Worm (Caenorhabditis elegans) whole organism, L3 larva: ENCODE measurements around the gene ten-1.

Experiments used
- ceh-16 ChIP-seq: sonication (generic microtip); optimal IDR thresholded peaks from 2 replicates; lab custom pipeline; 2017; ENCODE audit warnings: missing biosample characterization, missing genetic modification characterization
- ceh-28 ChIP-seq: fragments of 150-350 bp; optimal IDR thresholded peaks from 2 replicates; lab custom pipeline; 2014; ENCODE audit warnings: missing biosample characterization, missing genetic modification reagents, missing genetic modification characterization
- elt-1 ChIP-seq: fragments of 150-350 bp; optimal IDR thresholded peaks from 2 replicates; lab custom pipeline; 2014; ENCODE audit warnings: missing biosample characterization, missing genetic modification characterization
- fkh-10 ChIP-seq: sonication (generic microtip); optimal IDR thresholded peaks from 2 replicates; lab custom pipeline; 2017; ENCODE audit warnings: missing biosample characterization, missing genetic modification reagents, missing genetic modification characterization
- fos-1 ChIP-seq: fragments of 150-350 bp; optimal IDR thresholded peaks from 2 replicates; lab custom pipeline; 2014; ENCODE audit warnings: missing biosample characterization, missing genetic modification characterization
- mdl-1 ChIP-seq: fragments of 150-350 bp; optimal IDR thresholded peaks from 2 replicates; lab custom pipeline; 2014; ENCODE audit warnings: missing biosample characterization, missing genetic modification characterization
- nhr-12 ChIP-seq: fragments of 150-350 bp; optimal IDR thresholded peaks from 2 replicates; lab custom pipeline; 2014; ENCODE audit warnings: missing biosample characterization, missing genetic modification characterization
- nhr-25 ChIP-seq: sonication (generic microtip); optimal IDR thresholded peaks from 2 replicates; lab custom pipeline; 2017; ENCODE audit warnings: missing biosample characterization, missing genetic modification characterization
- nhr-77 ChIP-seq: fragments of 150-350 bp; optimal IDR thresholded peaks from 2 replicates; lab custom pipeline; 2014; ENCODE audit warnings: missing biosample characterization, missing genetic modification characterization
- zag-1 ChIP-seq: fragments of 150-350 bp; optimal IDR thresholded peaks from 2 replicates; lab custom pipeline; 2014; ENCODE audit warnings: missing biosample characterization, missing genetic modification characterization

DNA sequence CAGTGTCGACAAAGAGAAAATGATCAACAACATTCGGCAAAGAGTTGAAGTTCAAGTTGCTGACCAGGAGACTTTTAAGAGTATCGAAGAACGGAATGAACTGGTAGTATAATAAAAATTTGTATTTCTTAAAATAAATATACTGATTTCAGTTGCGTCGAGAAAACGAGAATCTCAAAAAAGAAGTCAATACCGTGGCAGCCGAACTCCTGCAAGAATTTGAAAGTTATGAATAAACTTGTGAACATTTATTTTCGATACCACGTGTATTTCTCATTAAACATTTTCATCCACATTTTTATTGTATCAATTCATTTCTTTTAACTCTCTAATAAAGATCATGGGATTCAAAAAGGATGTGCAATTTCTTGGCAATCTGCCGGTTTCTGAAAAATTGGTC is 49.3 kb downstream of the ten-1 start, which contains the start of gene K04C2.8:
- TF ChIP-seq nhr-25 (no peak), mdl-1 (tag; lab: Kevin White, UChicago) (no peak), zag-1 (tag; lab: Kevin White, UChicago) (no peak), ceh-28 (tag; lab: Kevin White, UChicago) (no peak), nhr-77 (no peak), fkh-10 (no peak), fos-1 (no peak), ceh-16 (tag; lab: Kevin White, UChicago) (no peak), nhr-12 (no peak), elt-1 (tag; lab: Kevin White, UChicago) (no peak)
